Worm (Caenorhabditis elegans) whole organism, L3 larva: Measurements from ENCODE around the gene tmed-1.

ENCODE experiments used
- R02D3.7 ChIP-seq: fragments of 150-350 bp; optimal IDR thresholded peaks from 2 replicates; lab custom pipeline; 2014; ENCODE audit warnings: missing biosample characterization, missing genetic modification characterization
- ZK546.5 ChIP-seq: sonication (generic microtip); optimal IDR thresholded peaks from 2 replicates; lab custom pipeline; 2017; ENCODE audit warnings: missing biosample characterization, missing genetic modification characterization
- aly-2 ChIP-seq: fragments of 150-350 bp; optimal IDR thresholded peaks from 2 replicates; lab custom pipeline; 2014; ENCODE audit warnings: missing biosample characterization, missing genetic modification characterization
- ceh-16 ChIP-seq: sonication (generic microtip); optimal IDR thresholded peaks from 2 replicates; lab custom pipeline; 2017; ENCODE audit warnings: missing biosample characterization, missing genetic modification characterization
- ceh-28 ChIP-seq: fragments of 150-350 bp; optimal IDR thresholded peaks from 2 replicates; lab custom pipeline; 2014; ENCODE audit warnings: missing biosample characterization, missing genetic modification reagents, missing genetic modification characterization
- ceh-82 ChIP-seq: fragments of 150-350 bp; optimal IDR thresholded peaks from 2 replicates; lab custom pipeline; 2014; ENCODE audit warnings: missing biosample characterization, missing genetic modification characterization
- daf-12 ChIP-seq: fragments of 150-350 bp; optimal IDR thresholded peaks from 2 replicates; lab custom pipeline; 2014; ENCODE audit warnings: missing biosample characterization, missing genetic modification reagents, missing genetic modification characterization
- egl-5 ChIP-seq: fragments of 150-350 bp; optimal IDR thresholded peaks from 2 replicates; lab custom pipeline; 2017; ENCODE audit warnings: missing biosample characterization, missing genetic modification reagents, missing genetic modification characterization, inconsistent platforms
- elt-1 ChIP-seq: fragments of 150-350 bp; optimal IDR thresholded peaks from 2 replicates; lab custom pipeline; 2014; ENCODE audit warnings: missing biosample characterization, missing genetic modification characterization
- elt-2 ChIP-seq: sonication (generic microtip); optimal IDR thresholded peaks from 2 replicates; lab custom pipeline; 2016; ENCODE audit warnings: missing genetic modification reagents, mild to moderate bottlenecking, missing genetic modification characterization, missing compliant biosample characterization
- eor-1 ChIP-seq, 2 experiments: fragments of 150-350 bp; optimal IDR thresholded peaks; 2 replicates each; lab custom pipeline; 2014 to 2018; ENCODE audit warnings: missing biosample characterization in 2 of 2, missing genetic modification characterization in 2 of 2
- fkh-10 ChIP-seq: sonication (generic microtip); optimal IDR thresholded peaks from 2 replicates; lab custom pipeline; 2017; ENCODE audit warnings: missing biosample characterization, missing genetic modification reagents, missing genetic modification characterization
- fos-1 ChIP-seq: fragments of 150-350 bp; optimal IDR thresholded peaks from 2 replicates; lab custom pipeline; 2014; ENCODE audit warnings: missing biosample characterization, missing genetic modification characterization
- hmg-11 ChIP-seq: sonication (generic microtip); optimal IDR thresholded peaks from 2 replicates; lab custom pipeline; 2016; ENCODE audit warnings: missing genetic modification characterization, missing compliant biosample characterization
- lin-15B ChIP-seq: fragments of 150-350 bp; optimal IDR thresholded peaks from 2 replicates; lab custom pipeline; 2014; ENCODE audit warnings: missing biosample characterization, missing genetic modification characterization
- lin-39 ChIP-seq: fragments of 150-350 bp; optimal IDR thresholded peaks from 2 replicates; lab custom pipeline; 2018; ENCODE audit warnings: missing biosample characterization, missing genetic modification reagents, missing genetic modification characterization
- lsy-12 ChIP-seq: sonication (generic microtip); optimal IDR thresholded peaks from 2 replicates; lab custom pipeline; 2016; ENCODE audit warnings: mild to moderate bottlenecking, missing genetic modification characterization, missing compliant biosample characterization
- mml-1 ChIP-seq: fragments of 150-350 bp; sonication (generic microtip); optimal IDR thresholded peaks from 3 replicates; lab custom pipeline; 2014; ENCODE audit warnings: missing biosample characterization, missing genetic modification characterization
- nfya-1 ChIP-seq: sonication (generic microtip); optimal IDR thresholded peaks from 2 replicates; lab custom pipeline; 2017; ENCODE audit warnings: missing genetic modification characterization, mild to moderate bottlenecking, missing compliant biosample characterization, antibody characterized with exemption, moderate library complexity; ENCODE audit not compliant: insufficient read depth
- nhr-11 ChIP-seq: fragments of 150-350 bp; optimal IDR thresholded peaks from 2 replicates; lab custom pipeline; 2014; ENCODE audit warnings: missing biosample characterization, missing genetic modification characterization
- nhr-12 ChIP-seq: fragments of 150-350 bp; optimal IDR thresholded peaks from 2 replicates; lab custom pipeline; 2014; ENCODE audit warnings: missing biosample characterization, missing genetic modification characterization
- nhr-23 ChIP-seq: fragments of 150-350 bp; optimal IDR thresholded peaks from 2 replicates; lab custom pipeline; 2014; ENCODE audit warnings: missing biosample characterization, missing genetic modification reagents, missing genetic modification characterization
- nhr-25 ChIP-seq: sonication (generic microtip); optimal IDR thresholded peaks from 2 replicates; lab custom pipeline; 2017; ENCODE audit warnings: missing biosample characterization, missing genetic modification characterization
- nhr-67 ChIP-seq: fragments of 150-350 bp; optimal IDR thresholded peaks from 2 replicates; lab custom pipeline; 2014; ENCODE audit warnings: missing biosample characterization, missing genetic modification characterization
- pha-4 ChIP-seq: fragments of 150-350 bp; optimal IDR thresholded peaks from 2 replicates; lab custom pipeline; 2014; ENCODE audit warnings: missing biosample characterization, missing genetic modification reagents, missing genetic modification characterization
- pqm-1 ChIP-seq: fragments of 150-350 bp; optimal IDR thresholded peaks from 2 replicates; lab custom pipeline; 2017; ENCODE audit warnings: missing biosample characterization, missing genetic modification characterization, inconsistent platforms
- skn-1 ChIP-seq: fragments of 150-350 bp; optimal IDR thresholded peaks from 2 replicates; lab custom pipeline; 2014; ENCODE audit warnings: missing biosample characterization, missing genetic modification characterization
- snpc-4 ChIP-seq: fragments of 150-350 bp; optimal IDR thresholded peaks from 2 replicates; lab custom pipeline; 2014; ENCODE audit warnings: missing biosample characterization, missing genetic modification characterization
- unc-39 ChIP-seq: sonication (generic microtip); optimal IDR thresholded peaks from 4 replicates; lab custom pipeline; 2017; ENCODE audit warnings: missing biosample characterization, missing genetic modification characterization
- unc-62 ChIP-seq: fragments of 150-350 bp; sonication (generic microtip); optimal IDR thresholded peaks from 4 replicates; lab custom pipeline; 2014; ENCODE audit warnings: missing biosample characterization, missing genetic modification reagents, missing genetic modification characterization
- zag-1 ChIP-seq: fragments of 150-350 bp; optimal IDR thresholded peaks from 2 replicates; lab custom pipeline; 2014; ENCODE audit warnings: missing biosample characterization, missing genetic modification characterization
- ztf-11 ChIP-seq: fragments of 150-350 bp; optimal IDR thresholded peaks from 2 replicates; lab custom pipeline; 2014; ENCODE audit warnings: missing biosample characterization, missing genetic modification characterization

tmed-1 gene

DNA sequence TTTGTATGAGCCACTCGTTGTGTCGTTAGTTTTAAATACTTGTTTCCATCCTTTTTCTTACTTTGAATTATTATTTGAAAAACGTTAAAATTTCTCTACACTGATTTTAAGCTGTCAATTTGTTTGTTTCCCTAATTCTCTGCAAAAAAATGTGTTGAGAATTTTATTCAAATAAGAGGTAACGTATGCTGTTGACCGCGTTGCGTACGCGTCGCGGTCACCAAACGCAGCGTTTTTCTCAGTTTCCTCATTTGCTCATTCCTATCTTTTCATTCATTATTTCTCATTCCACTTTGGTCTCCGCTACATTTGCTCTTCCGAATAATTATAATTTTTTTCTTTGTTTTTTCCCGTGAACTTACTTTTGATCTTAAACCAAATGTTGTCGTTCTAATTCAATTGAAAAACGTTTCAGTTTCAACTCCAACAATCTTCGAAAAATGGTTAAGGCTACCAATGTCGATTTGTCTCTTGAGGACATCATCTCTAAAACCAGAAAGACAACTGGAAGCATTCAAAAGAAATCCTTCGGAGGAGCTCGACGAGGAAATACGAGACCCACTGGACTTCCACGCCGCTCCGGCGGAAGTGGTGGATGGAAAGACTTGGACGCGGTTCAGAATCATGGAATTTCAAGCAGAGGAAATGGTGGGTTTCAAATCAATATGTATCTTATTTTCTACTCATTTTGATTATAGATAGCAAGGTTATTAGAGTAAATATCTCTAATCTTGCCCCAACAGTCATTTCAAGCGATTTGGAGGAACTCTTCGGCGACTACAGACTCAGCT, 45.1 kb upstream of the tmed-1 start, which contains the start of gene aly-3 (continued):
- TF ChIP-seq unc-39 (tag; lab: Kevin White, UChicago) (no peak), ceh-16 (no peak), snpc-4 (tag; lab: Kevin White, UChicago) (no peak), egl-5 (tag; lab: Kevin White, UChicago) (no peak), nhr-23 (tag; lab: Kevin White, UChicago) (no peak), R02D3.7 (tag; lab: Kevin White, UChicago) (no peak), lsy-12 (tag; lab: Kevin White, UChicago) (no peak), fos-1 (tag; lab: Kevin White, UChicago) (no peak), ZK546.5 (tag; lab: Kevin White, UChicago) (no peak), nhr-67 (tag; lab: Kevin White, UChicago) (no peak), daf-12 (tag; lab: Kevin White, UChicago) (no peak), skn-1 (tag; lab: Kevin White, UChicago) (no peak), ztf-11 (tag; lab: Kevin White, UChicago) (no peak), pha-4 (tag; lab: Kevin White, UChicago) (peak; percentile 59), pqm-1 (tag; lab: Kevin White, UChicago) (no peak), ceh-28 (tag; lab: Kevin White, UChicago) (no peak)

ce11 chrIV:12121076-12121475, 43.1 kb upstream of the tmed-1 start, which contains the start of the genes ddb-1 and M18.6:
Gene ddb-1 (minus strand): TSS chrIV:12121165.
Gene M18.6 (plus strand): TSS chrIV:12121310.
- TF ChIP-seq lsy-12 (tag; lab: Kevin White, UChicago) (no peak), zag-1 (tag; lab: Kevin White, UChicago) (no peak), elt-1 (tag; lab: Kevin White, UChicago) (no peak), aly-2 (tag; lab: Kevin White, UChicago) (no peak), ZK546.5 (tag; lab: Kevin White, UChicago) (no peak), daf-12 (tag; lab: Kevin White, UChicago) (no peak), nhr-23 (tag; lab: Kevin White, UChicago) (no peak), lin-39 (peak; percentile 30), fos-1 (tag; lab: Kevin White, UChicago) (no peak), snpc-4 (tag; lab: Kevin White, UChicago) (peak; percentile 7), nhr-25 (peak; percentile 8), eor-1 (tag; optimal IDR thresholded peaks at IDR 0.05; lab: Kevin White, UChicago) (no peak), elt-2 (tag; lab: Kevin White, UChicago) (peak; percentile 2), pha-4 (tag; lab: Kevin White, UChicago) (peak; percentile 81), mml-1 (no peak), nfya-1 (peak; percentile 66), ceh-82 (tag; lab: Kevin White, UChicago) (no peak), lin-15B (tag; lab: Kevin White, UChicago) (peak; percentile 68), nhr-11 (no peak)
- TF ChIP-seq, all 47 proteins: peak for 7

ce11 chrIV:12120536-12120935, 42.6 kb upstream of the tmed-1 start:
- TF ChIP-seq ceh-82 (tag; lab: Kevin White, UChicago) (no peak), nfya-1 (peak; percentile 97)

ce11 chrIV:12114498-12114897, 36.5 kb upstream of the tmed-1 start:
- TF ChIP-seq unc-62 = no peak
- TF ChIP-seq fkh-10 (GFP tag; lab: Kevin White, UChicago) = peak; percentile 81
- peak; percentile 17 for TF ChIP-seq nfya-1
- TF ChIP-seq hmg-11 (tag; lab: Kevin White, UChicago) = no peak
- no peak for TF ChIP-seq zag-1 (tag; lab: Kevin White, UChicago)
- no peak for TF ChIP-seq nhr-12 (tag; lab: Kevin White, UChicago)

DNA sequence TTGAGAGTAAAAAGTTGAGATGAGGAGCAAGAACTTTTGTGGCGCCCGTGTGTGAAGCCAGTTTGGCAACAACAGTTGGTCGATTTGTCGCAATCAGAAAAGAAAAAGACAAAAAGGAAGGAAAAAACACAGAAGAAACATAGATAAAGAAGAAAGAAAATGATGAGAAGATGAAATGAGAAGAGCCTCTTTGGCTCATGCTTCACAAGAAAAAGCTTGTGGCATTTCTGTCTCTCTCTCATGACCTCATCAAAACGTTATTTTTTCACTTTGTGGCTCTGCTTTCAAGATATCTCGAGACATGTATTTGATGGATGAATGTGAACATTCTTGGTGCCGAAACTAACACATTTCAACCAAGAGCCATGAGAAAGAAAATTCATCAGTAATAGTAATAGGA, 35.1 kb upstream of the tmed-1 start:
- TF ChIP-seq nfya-1 (peak; percentile 17), daf-12 (tag; lab: Kevin White, UChicago) (no peak), egl-5 (tag; lab: Kevin White, UChicago) (peak; percentile 43)
